Fruit fly (Drosophila melanogaster): ENCODE results near the gene CG7203.

- no peak for TF ChIP-seq Mnt (GFP tag; optimal IDR thresholded peaks at IDR 0.05)
- TF ChIP-seq CG33017 (tag; optimal IDR thresholded peaks at IDR 0.05), result no peak
- no peak for TF ChIP-seq CG5204 (GFP tag; optimal IDR thresholded peaks at IDR 0.05)
- no peak for TF ChIP-seq tj (GFP tag; optimal IDR thresholded peaks at IDR 0.05)
Observed at dm6 chr2L:7781165-7781564, 28.2 kb upstream of the CG7203 start, which contains the start of gene CG7164.
